Fruit fly (Drosophila melanogaster): ENCODE measurements around the gene Or13a.

DNA sequence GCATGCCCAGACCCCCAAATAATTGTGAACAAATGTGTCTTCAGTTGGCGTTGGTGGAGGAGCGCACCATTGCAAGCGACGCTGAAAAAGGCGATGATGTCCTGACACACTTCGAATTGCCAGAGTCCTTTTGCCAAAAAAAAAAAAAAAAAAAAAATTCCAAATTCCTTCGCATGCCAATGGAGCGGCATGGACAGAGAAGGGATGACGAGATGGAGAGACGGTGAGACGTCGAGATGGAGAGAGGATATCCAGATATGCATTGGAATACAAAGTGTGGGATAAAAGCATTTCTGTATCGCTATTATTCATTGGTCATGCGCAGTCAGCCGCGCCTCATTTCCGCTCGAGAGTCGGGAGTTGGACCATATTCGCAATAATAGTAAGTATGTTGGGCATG lies 2.7 kb upstream of the Or13a start:
- TF ChIP-seq CG3032 (tag; optimal IDR thresholded peaks at IDR 0.05), result no peak
- no peak for TF ChIP-seq cyc (GFP tag; optimal IDR thresholded peaks at IDR 0.05)
- TF ChIP-seq achi (GFP tag; optimal IDR thresholded peaks at IDR 0.05), result no peak
- TF ChIP-seq esn (GFP tag; optimal IDR thresholded peaks at IDR 0.05), result no peak
- TF ChIP-seq CG8119 (GFP tag; IDR thresholded peaks at IDR 0.05), result no peak
- no peak for TF ChIP-seq Lpt (GFP tag; optimal IDR thresholded peaks at IDR 0.05)
- no peak for TF ChIP-seq CG3919 (GFP tag; optimal IDR thresholded peaks at IDR 0.05)
- TF ChIP-seq Met (GFP tag; optimal IDR thresholded peaks at IDR 0.05), result no peak
- TF ChIP-seq CG7368 (GFP tag; optimal IDR thresholded peaks at IDR 0.05), result no peak
- TF ChIP-seq CG34406 (GFP tag; optimal IDR thresholded peaks at IDR 0.05), result no peak
- TF ChIP-seq OdsH (GFP tag; optimal IDR thresholded peaks at IDR 0.05), result no peak
- no peak for TF ChIP-seq dsx (GFP tag; optimal IDR thresholded peaks at IDR 0.05; ENCODE audit: poor library complexity, severe bottlenecking)
